Worm (Caenorhabditis elegans) whole organism, late embryonic: ENCODE results near the gene T05D4.2.

Experiments
- F13H6.1 ChIP-seq: sonication (generic microtip); optimal IDR thresholded peaks from 2 replicates; lab custom pipeline; 2016; ENCODE audit warnings: missing genetic modification characterization, missing compliant biosample characterization
- K09A11.1 ChIP-seq: sonication (generic microtip); optimal IDR thresholded peaks from 2 replicates; lab custom pipeline; 2017; ENCODE audit warnings: antibody characterized with exemption, mild to moderate bottlenecking, missing genetic modification characterization, missing compliant biosample characterization; ENCODE audit not compliant: insufficient read depth
- dve-1 ChIP-seq: sonication (generic microtip); optimal IDR thresholded peaks from 2 replicates; lab custom pipeline; 2017; ENCODE audit warnings: antibody characterized with exemption, mild to moderate bottlenecking, missing genetic modification characterization, missing compliant biosample characterization
- fkh-6 ChIP-seq: sonication (generic microtip); optimal IDR thresholded peaks from 2 replicates; lab custom pipeline; 2016; ENCODE audit warnings: missing genetic modification characterization, missing compliant biosample characterization
- lim-6 ChIP-seq: sonication (generic microtip); optimal IDR thresholded peaks from 2 replicates; lab custom pipeline; 2016; ENCODE audit warnings: missing genetic modification characterization, missing compliant biosample characterization
- lin-11 ChIP-seq: fragments of 200-800 bp; sonication (Bioruptor generic); optimal IDR thresholded peaks from 2 replicates; lab custom pipeline; 2018; ENCODE audit warnings: mild to moderate bottlenecking, missing genetic modification characterization, missing compliant biosample characterization
- nfya-1 ChIP-seq: sonication (generic microtip); optimal IDR thresholded peaks from 2 replicates; lab custom pipeline; 2017; ENCODE audit warnings: missing genetic modification characterization, mild to moderate bottlenecking, missing compliant biosample characterization, antibody characterized with exemption, moderate library complexity
- unc-42 ChIP-seq: sonication (generic microtip); optimal IDR thresholded peaks from 2 replicates; lab custom pipeline; 2016; ENCODE audit warnings: missing genotype, missing genetic modification characterization, missing compliant biosample characterization

DNA sequence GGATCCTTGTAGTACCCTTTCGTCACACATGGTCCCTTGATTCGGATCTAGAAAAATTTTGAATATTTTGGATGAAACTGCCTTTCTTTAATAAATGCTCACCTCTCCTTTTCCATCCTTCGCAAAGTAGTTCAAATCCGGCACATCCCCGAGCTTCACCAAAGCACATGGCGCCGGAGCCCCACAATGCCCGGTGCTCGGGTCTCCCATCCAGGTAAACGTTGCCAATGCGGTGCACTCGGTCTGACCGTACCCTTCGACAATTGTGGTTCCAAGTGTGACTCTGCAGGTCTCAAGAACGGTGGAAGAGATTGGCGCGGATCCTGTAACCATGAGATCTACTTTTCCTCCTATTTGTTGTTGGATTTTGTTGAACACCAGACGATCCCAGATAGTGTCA lies 22.1 kb downstream of the T05D4.2 start:
- TF ChIP-seq dve-1 (tag; lab: Kevin White, UChicago) (no peak), fkh-6 (tag; lab: Kevin White, UChicago) (no peak), K09A11.1 (tag; lab: Kevin White, UChicago) (no peak), unc-42 (tag; lab: Kevin White, UChicago) (no peak), F13H6.1 (tag; lab: Kevin White, UChicago) (no peak), lin-11 (tag; lab: Kevin White, UChicago) (no peak), nfya-1 (no peak), lim-6 (tag; lab: Kevin White, UChicago) (no peak)
